Worm (Caenorhabditis elegans): Measurements from ENCODE around the gene ZK688.4.
A peak's percentile ranks its signal among the peaks of the same experiment; 100 is the strongest.

ZK688.4 gene

ce11 chrIII:7940819-7941218 is 46.0 kb downstream of the ZK688.4 start, which contains the start of gene C29E4.12 (continued):
- TF ChIP-seq Y48G9A.11 (GFP tag; IDR thresholded peaks at IDR 0.05) (peak; percentile 94), egl-27 (tag; optimal IDR thresholded peaks at IDR 0.05) (no peak), dmd-9 (GFP tag; IDR thresholded peaks at IDR 0.05) (no peak)

ce11 chrIII:7941417-7941816 is 46.6 kb downstream of the ZK688.4 start, which contains the start of gene kle-2:
Gene kle-2 (plus strand): TSS chrIII:7941717.
- TF ChIP-seq T26A8.4 (GFP tag; IDR thresholded peaks at IDR 0.05), result no peak
- no peak for TF ChIP-seq lsy-2 (tag; optimal IDR thresholded peaks at IDR 0.05)
- TF ChIP-seq nhr-28 (tag; optimal IDR thresholded peaks at IDR 0.05), result no peak
- no peak for TF ChIP-seq fos-1 (tag; optimal IDR thresholded peaks at IDR 0.05)
- TF ChIP-seq Y105C5A.15 (GFP tag; IDR thresholded peaks at IDR 0.05), result no peak
- no peak for TF ChIP-seq zag-1 (tag; optimal IDR thresholded peaks at IDR 0.05)
- TF ChIP-seq egl-43 (GFP tag; IDR thresholded peaks at IDR 0.05), result no peak
- no peak for TF ChIP-seq sdz-12 (GFP tag; optimal IDR thresholded peaks at IDR 0.05)
- TF ChIP-seq unc-39 (tag; optimal IDR thresholded peaks at IDR 0.05), result no peak
- TF ChIP-seq R02D3.7 (tag; optimal IDR thresholded peaks at IDR 0.05), result no peak
- no peak for TF ChIP-seq nhr-11 (tag; optimal IDR thresholded peaks at IDR 0.05)
- TF ChIP-seq nhr-10 (tag; optimal IDR thresholded peaks at IDR 0.05), result no peak
- no peak for TF ChIP-seq lir-3 (tag; optimal IDR thresholded peaks at IDR 0.05)
